Worm (Caenorhabditis elegans) whole organism, young adult: ENCODE data around the gene srbc-82.

Source experiments
- B0336.3 ChIP-seq: fragments of 200-800 bp; sonication (Bioruptor generic); IDR thresholded peaks from 2 replicates; pipeline ENCODE4 v1.3.6; 2022; ENCODE audit warnings: missing genetic modification characterization, missing compliant biosample characterization
- C06A6.2 ChIP-seq: fragments of 200-800 bp; sonication (Bioruptor generic); conservative IDR thresholded peaks from 2 replicates; pipeline ENCODE4 v1.3.6; 2022; ENCODE audit warnings: missing genetic modification characterization, missing compliant biosample characterization
- F23B12.7 ChIP-seq: sonication (generic microtip); optimal IDR thresholded peaks from 2 replicates; lab custom pipeline; 2017; ENCODE audit warnings: missing genetic modification characterization, mild to moderate bottlenecking, missing compliant biosample characterization, antibody characterized with exemption, moderate library complexity; ENCODE audit not compliant: insufficient read depth
- F33H1.4 ChIP-seq: fragments of 200-800 bp; sonication (Bioruptor generic); IDR thresholded peaks from 2 replicates; pipeline ENCODE4 v1.3.6; 2022; ENCODE audit warnings: missing genetic modification reagents, missing genetic modification characterization, missing compliant biosample characterization
- F55B11.4 ChIP-seq: sonication (generic microtip); optimal IDR thresholded peaks from 2 replicates; lab custom pipeline; 2016; ENCODE audit warnings: missing compliant biosample characterization, missing genetic modification characterization, borderline replicate concordance; ENCODE audit not compliant: insufficient read depth
- F57A8.1 ChIP-seq: fragments of 200-800 bp; sonication (Bioruptor generic); optimal IDR thresholded peaks from 2 replicates; lab custom pipeline; 2018; ENCODE audit warnings: mild to moderate bottlenecking, missing genetic modification characterization, moderate library complexity, missing compliant biosample characterization
- T26A5.8 ChIP-seq: sonication (generic microtip); optimal IDR thresholded peaks from 2 replicates; lab custom pipeline; 2016; ENCODE audit warnings: missing genetic modification characterization, missing compliant biosample characterization
- Y53F4B.3 ChIP-seq: fragments of 200-800 bp; sonication (Bioruptor generic); IDR thresholded peaks from 2 replicates; pipeline ENCODE4 v1.3.6; 2022; ENCODE audit warnings: missing genetic modification reagents, missing genetic modification characterization, missing compliant biosample characterization
- Y53G8AR.9 ChIP-seq: fragments of 200-800 bp; sonication (Bioruptor generic); conservative IDR thresholded peaks from 2 replicates; pipeline ENCODE4 v1.3.6; 2022; ENCODE audit warnings: missing genetic modification reagents, missing genetic modification characterization, missing compliant biosample characterization
- atf-7 ChIP-seq: sonication (generic microtip); optimal IDR thresholded peaks from 2 replicates; lab custom pipeline; 2017; ENCODE audit warnings: mild to moderate bottlenecking, missing genetic modification characterization, missing compliant biosample characterization
- athp-1 ChIP-seq: sonication (generic microtip); optimal IDR thresholded peaks from 2 replicates; lab custom pipeline; 2017; ENCODE audit warnings: mild to moderate bottlenecking, missing genetic modification characterization, missing compliant biosample characterization
- attf-5 ChIP-seq: fragments of 200-800 bp; sonication (Bioruptor generic); optimal IDR thresholded peaks from 2 replicates; lab custom pipeline; 2018; ENCODE audit warnings: mild to moderate bottlenecking, missing genetic modification characterization, missing compliant biosample characterization
- attf-6 ChIP-seq: fragments of 200-800 bp; sonication (Bioruptor generic); IDR thresholded peaks from 2 replicates; pipeline ENCODE4 v1.3.6; 2022; ENCODE audit warnings: missing genetic modification reagents, missing genetic modification characterization, missing compliant biosample characterization
- cebp-2 ChIP-seq: fragments of 200-800 bp; sonication (Bioruptor generic); IDR thresholded peaks from 2 replicates; pipeline ENCODE4 v1.3.6; 2022; ENCODE audit warnings: missing genetic modification characterization, missing compliant biosample characterization
- ceh-100 ChIP-seq: fragments of 200-800 bp; sonication (Bioruptor generic); IDR thresholded peaks from 2 replicates; pipeline ENCODE4 v1.3.6; 2022; ENCODE audit warnings: missing genetic modification reagents, missing genetic modification characterization, missing compliant biosample characterization
- ceh-40 ChIP-seq: fragments of 200-800 bp; sonication (Bioruptor generic); IDR thresholded peaks from 2 replicates; pipeline ENCODE4 v1.3.6; 2022; ENCODE audit warnings: missing genetic modification characterization, missing compliant biosample characterization
- ceh-91 ChIP-seq: fragments of 200-800 bp; sonication (Bioruptor generic); IDR thresholded peaks from 2 replicates; pipeline ENCODE4 v1.3.6; 2022; ENCODE audit warnings: missing genetic modification reagents, missing genetic modification characterization, missing compliant biosample characterization
- egl-18 ChIP-seq: fragments of 200-800 bp; sonication (Bioruptor generic); IDR thresholded peaks from 2 replicates; pipeline ENCODE4 v1.3.6; 2022; ENCODE audit warnings: missing genetic modification reagents, missing genetic modification characterization, missing compliant biosample characterization
- ets-4 ChIP-seq: fragments of 200-800 bp; sonication (Bioruptor generic); optimal IDR thresholded peaks from 2 replicates; lab custom pipeline; 2018; ENCODE audit warnings: mild to moderate bottlenecking, missing genetic modification characterization, missing compliant biosample characterization
- fkh-3 ChIP-seq: sonication (generic microtip); optimal IDR thresholded peaks from 2 replicates; lab custom pipeline; 2016; ENCODE audit warnings: mild to moderate bottlenecking, missing genetic modification characterization, missing compliant biosample characterization
- hlh-26 ChIP-seq: fragments of 200-800 bp; sonication (Bioruptor generic); conservative IDR thresholded peaks from 2 replicates; pipeline ENCODE4 v1.3.6; 2022; ENCODE audit warnings: missing genetic modification reagents, missing genetic modification characterization, missing compliant biosample characterization
- let-607 ChIP-seq, 2 experiments: fragments of 200-800 bp in 1 of 2; sonication (Bioruptor generic) in 1 of 2; sonication (generic microtip) in 1 of 2; optimal IDR thresholded peaks; 2 replicates each; lab custom pipeline; 2016 to 2018; ENCODE audit warnings: mild to moderate bottlenecking in 2 of 2, missing compliant biosample characterization in 2 of 2, missing genetic modification characterization in 2 of 2, moderate library complexity in 2 of 2, missing genotype in 1 of 2
- lin-54 ChIP-seq: fragments of 200-800 bp; sonication (Bioruptor generic); optimal IDR thresholded peaks from 2 replicates; lab custom pipeline; 2018; ENCODE audit warnings: mild to moderate bottlenecking, missing genetic modification characterization, missing compliant biosample characterization
- lir-1 ChIP-seq: fragments of 200-800 bp; sonication (Bioruptor generic); conservative IDR thresholded peaks from 2 replicates; pipeline ENCODE4 v1.3.6; 2022; ENCODE audit warnings: missing genetic modification reagents, missing genetic modification characterization, missing compliant biosample characterization
- lsy-27 ChIP-seq: sonication (generic microtip); optimal IDR thresholded peaks from 2 replicates; lab custom pipeline; 2017; ENCODE audit warnings: missing genetic modification characterization, mild to moderate bottlenecking, missing compliant biosample characterization, antibody characterized with exemption, missing genotype, borderline replicate concordance; ENCODE audit not compliant: insufficient read depth
- madf-10 ChIP-seq: sonication (generic microtip); optimal IDR thresholded peaks from 2 replicates; lab custom pipeline; 2016; ENCODE audit warnings: mild to moderate bottlenecking, missing genetic modification characterization, missing compliant biosample characterization
- mcd-1 ChIP-seq: fragments of 200-800 bp; sonication (Bioruptor generic); IDR thresholded peaks from 2 replicates; pipeline ENCODE4 v1.3.6; 2022; ENCODE audit warnings: missing genetic modification reagents, missing genetic modification characterization, missing compliant biosample characterization
- mel-28 ChIP-seq: sonication (generic microtip); optimal IDR thresholded peaks from 2 replicates; lab custom pipeline; 2016; ENCODE audit warnings: borderline replicate concordance, mild to moderate bottlenecking, missing genetic modification characterization, missing compliant biosample characterization
- mes-4 ChIP-seq: sonication (generic microtip); optimal IDR thresholded peaks from 2 replicates; lab custom pipeline; 2016; ENCODE audit warnings: missing genotype, missing genetic modification characterization, missing compliant biosample characterization
- nfya-1 ChIP-seq: sonication (generic microtip); optimal IDR thresholded peaks from 2 replicates; lab custom pipeline; 2017; ENCODE audit warnings: antibody characterized with exemption, missing compliant biosample characterization, missing genetic modification characterization, borderline replicate concordance; ENCODE audit not compliant: insufficient read depth
- nhr-80 ChIP-seq: sonication (generic microtip); optimal IDR thresholded peaks from 2 replicates; lab custom pipeline; 2016; ENCODE audit warnings: missing genetic modification characterization, missing compliant biosample characterization
- rpc-1 ChIP-seq, 2 experiments: fragments of 150-350 bp in 1 of 2; sonication (generic microtip) in 1 of 2; optimal IDR thresholded peaks; 2 replicates each; lab custom pipeline; 2014 to 2018; ENCODE audit warnings: missing biosample characterization in 1 of 2, missing genetic modification characterization in 1 of 2, missing genetic modification reagents in 1 of 2, missing genotype in 1 of 2
- snpc-1.3 ChIP-seq: sonication (generic microtip); optimal IDR thresholded peaks from 2 replicates; lab custom pipeline; 2017; ENCODE audit warnings: missing genetic modification characterization, mild to moderate bottlenecking, missing compliant biosample characterization, antibody characterized with exemption, moderate library complexity, missing genotype, missing genetic modification reagents; ENCODE audit not compliant: insufficient read depth
- snpc-3.4 ChIP-seq: sonication (generic microtip); optimal IDR thresholded peaks from 2 replicates; lab custom pipeline; 2017; ENCODE audit warnings: missing genetic modification characterization, mild to moderate bottlenecking, missing compliant biosample characterization, antibody characterized with exemption, moderate library complexity, missing genotype, missing genetic modification reagents
- snpc-4 ChIP-seq, 5 experiments: fragments of 150-350 bp in 1 of 5; sonication (generic microtip) in 4 of 5; optimal IDR thresholded peaks; 2 replicates each; lab custom pipeline; 2014 to 2018; ENCODE audit warnings: missing genetic modification characterization in 5 of 5, missing biosample characterization in 3 of 5, antibody characterized with exemption in 2 of 5, mild to moderate bottlenecking in 2 of 5, missing compliant biosample characterization in 2 of 5, missing genotype in 2 of 5, moderate library complexity in 2 of 5, missing genetic modification reagents in 1 of 5
- somi-1 ChIP-seq: fragments of 200-800 bp; sonication (Bioruptor generic); optimal IDR thresholded peaks from 2 replicates; lab custom pipeline; 2018; ENCODE audit warnings: mild to moderate bottlenecking, missing genetic modification characterization, missing compliant biosample characterization
- sptf-2 ChIP-seq: fragments of 200-800 bp; sonication (Bioruptor generic); optimal IDR thresholded peaks from 2 replicates; lab custom pipeline; 2018; ENCODE audit warnings: mild to moderate bottlenecking, missing genetic modification characterization, missing compliant biosample characterization
- tbp1 ChIP-seq: fragments of 200-800 bp; sonication (Bioruptor generic); optimal IDR thresholded peaks from 2 replicates; lab custom pipeline; 2018; ENCODE audit warnings: mild to moderate bottlenecking, missing genetic modification characterization, missing compliant biosample characterization
- tbx-9 ChIP-seq: sonication (generic microtip); optimal IDR thresholded peaks from 2 replicates; lab custom pipeline; 2016; ENCODE audit warnings: borderline replicate concordance, missing genetic modification characterization, inconsistent platforms, missing compliant biosample characterization
- tlf-1 ChIP-seq: fragments of 200-800 bp; sonication (Bioruptor generic); optimal IDR thresholded peaks from 2 replicates; lab custom pipeline; 2018; ENCODE audit warnings: mild to moderate bottlenecking, missing genetic modification characterization, missing compliant biosample characterization
- zfh-2 ChIP-seq: fragments of 200-800 bp; sonication (Bioruptor generic); conservative IDR thresholded peaks from 2 replicates; pipeline ENCODE4 v1.3.6; 2022; ENCODE audit warnings: missing genetic modification reagents, missing genetic modification characterization, missing compliant biosample characterization
- ztf-25 ChIP-seq: fragments of 200-800 bp; sonication (Bioruptor generic); IDR thresholded peaks from 2 replicates; pipeline ENCODE4 v1.3.6; 2022; ENCODE audit warnings: missing genetic modification reagents, missing genetic modification characterization, missing compliant biosample characterization
- ztf-6 ChIP-seq: fragments of 200-800 bp; sonication (Bioruptor generic); IDR thresholded peaks from 2 replicates; pipeline ENCODE4 v1.3.6; 2022; ENCODE audit warnings: missing genetic modification reagents, missing genetic modification characterization, missing compliant biosample characterization

Gene srbc-82

DNA sequence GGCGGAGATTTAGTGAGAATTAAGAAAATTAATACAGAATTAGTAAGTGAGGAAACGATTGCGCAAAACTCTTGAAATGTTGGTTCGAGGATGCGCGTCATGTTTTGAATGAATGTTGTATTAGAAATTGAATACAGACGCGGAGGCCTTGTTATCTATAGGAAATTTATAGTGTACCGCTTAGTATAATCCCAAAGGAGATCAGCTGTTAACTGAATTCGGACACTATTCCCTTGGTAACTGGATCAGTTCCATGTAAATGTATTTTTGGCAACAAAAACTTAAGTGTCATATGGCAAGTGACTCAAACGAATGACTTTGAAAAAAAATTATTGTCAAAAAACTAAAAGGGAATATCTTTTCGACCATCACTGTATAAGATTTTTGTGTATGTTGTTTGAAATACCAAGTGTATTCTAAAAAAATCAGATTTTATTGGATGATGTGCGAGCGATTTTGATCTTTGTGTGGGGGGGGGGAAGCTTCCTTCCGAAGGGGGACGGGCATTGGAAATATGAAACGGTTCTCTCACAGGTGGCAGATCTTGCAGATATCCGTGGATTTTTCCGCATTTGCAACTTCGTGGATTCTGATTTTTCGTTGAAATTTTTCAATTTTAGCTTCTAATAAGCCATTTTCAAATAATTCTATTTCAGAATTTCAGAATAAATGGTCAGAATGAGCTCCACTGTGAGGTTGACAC is 46.2 kb downstream of the srbc-82 start, which contains the start of the genes W08G11.5 and W08G11.1:
Gene W08G11.5 (minus strand): TSS at position 101 of the 703 bp plus-strand sequence.
Gene W08G11.1 (plus strand): TSS at position 653 of the 703 bp plus-strand sequence.
- TF ChIP-seq ceh-40 (GFP tag; lab: Robert Waterston, UW) = no peak
- no peak for TF ChIP-seq snpc-3.4 (tag; lab: Kevin White, UChicago)
- no peak for TF ChIP-seq F55B11.4 (tag; lab: Kevin White, UChicago)
- TF ChIP-seq tbx-9 (tag; lab: Kevin White, UChicago) = no peak
- TF ChIP-seq sptf-2 (GFP tag; lab: Kevin White, UChicago) = no peak
- no peak for TF ChIP-seq ztf-6 (GFP tag; lab: Robert Waterston, UW)
- TF ChIP-seq mes-4 (tag; lab: Kevin White, UChicago) = no peak

DNA sequence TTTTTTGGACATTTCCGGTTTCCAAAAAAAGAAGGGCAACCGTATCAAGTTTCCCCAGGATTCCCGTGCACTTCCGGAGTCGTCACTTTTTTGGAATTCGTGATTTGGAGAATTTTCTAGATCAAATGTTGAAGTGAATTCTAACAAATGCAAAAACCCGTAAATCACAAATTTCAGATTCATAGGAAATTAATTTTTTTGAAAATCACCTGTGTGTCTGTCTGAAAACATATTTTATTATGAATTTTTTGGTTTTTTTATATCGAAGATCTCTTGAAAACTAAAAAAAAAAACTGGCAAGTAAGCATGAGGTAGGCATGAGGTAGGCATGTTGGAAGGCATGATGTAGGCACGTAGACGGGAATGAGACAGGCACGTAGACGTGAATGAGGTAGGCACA is 49.7 kb downstream of the srbc-82 start:
- TF ChIP-seq T26A5.8 (no peak), zfh-2 (no peak), mel-28 (no peak), cebp-2 (GFP tag; lab: Robert Waterston, UW) (no peak), egl-18 (no peak), tlf-1 (no peak), hlh-26 (no peak), Y53G8AR.9 (GFP tag; lab: Robert Waterston, UW) (no peak), somi-1 (no peak), tbp1 (no peak), B0336.3 (GFP tag; lab: Robert Waterston, UW) (no peak), nhr-80 (no peak), nfya-1 (no peak), rpc-1 (optimal IDR thresholded peaks at IDR 0.05; lab: Kevin White, UChicago) (no peak), rpc-1 (tag; optimal IDR thresholded peaks at IDR 0.05; lab: Kevin White, UChicago) (no peak)

DNA sequence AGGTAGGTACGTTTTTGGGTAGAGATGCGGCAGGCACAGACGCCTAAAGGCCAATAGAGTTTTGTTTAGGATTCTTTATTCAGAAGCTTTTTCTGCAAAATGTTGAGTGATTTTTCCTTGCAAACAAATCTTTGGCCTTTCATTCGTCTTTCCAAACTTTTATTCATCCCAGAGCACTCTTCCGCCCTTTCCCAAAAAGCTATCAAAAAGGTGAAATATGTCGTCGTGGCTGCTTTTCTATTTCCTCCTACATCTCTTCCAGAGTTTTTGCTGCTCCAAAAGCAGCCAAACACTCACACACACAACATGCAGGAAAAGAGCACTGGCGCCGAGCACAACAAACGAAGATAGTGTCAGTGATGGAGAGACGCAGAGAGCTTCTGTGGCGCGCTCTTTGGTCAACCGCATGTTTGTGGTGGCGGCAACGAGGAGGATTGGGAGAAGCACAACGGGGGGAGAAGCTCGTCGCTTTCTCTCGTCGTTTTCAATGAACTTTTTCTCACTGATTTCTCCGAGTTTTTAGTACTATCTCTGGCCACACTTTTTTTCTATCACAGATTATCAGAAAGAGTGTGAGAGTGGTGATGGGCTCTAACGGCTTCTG is 50.5 kb downstream of the srbc-82 start:
- TF ChIP-seq ceh-40 (GFP tag; lab: Robert Waterston, UW) = no peak
- no peak for TF ChIP-seq snpc-4 (GFP tag; optimal IDR thresholded peaks at IDR 0.05; lab: Kevin White, UChicago)
- peak; percentile 34 to 58 (median 40) for TF ChIP-seq snpc-4 (tag; optimal IDR thresholded peaks at IDR 0.05; lab: Kevin White, UChicago)
- TF ChIP-seq Y53F4B.3 (GFP tag; lab: Robert Waterston, UW) = no peak
- no peak for TF ChIP-seq lin-54 (GFP tag; lab: Kevin White, UChicago)
- no peak for TF ChIP-seq atf-7 (tag; lab: Kevin White, UChicago)
- no peak for TF ChIP-seq nfya-1
- TF ChIP-seq ceh-91 (GFP tag; lab: Robert Waterston, UW) = no peak
- TF ChIP-seq attf-5 = peak; percentile 55
- no peak for TF ChIP-seq snpc-1.3 (tag; lab: Kevin White, UChicago)
- no peak for TF ChIP-seq lir-1 (GFP tag; lab: Robert Waterston, UW)
- TF ChIP-seq F57A8.1 = no peak
- TF ChIP-seq mcd-1 = peak; percentile 48
- no peak for TF ChIP-seq attf-6 (GFP tag; lab: Robert Waterston, UW)
- TF ChIP-seq ztf-25 = no peak
- no peak for TF ChIP-seq F23B12.7 (tag; lab: Kevin White, UChicago)
- TF ChIP-seq madf-10 = no peak
- no peak for TF ChIP-seq snpc-3.4 (tag; lab: Kevin White, UChicago)
- no peak for TF ChIP-seq F33H1.4
- TF ChIP-seq let-607 (tag; optimal IDR thresholded peaks at IDR 0.05; lab: Kevin White, UChicago) = no peak
- TF ChIP-seq ets-4 (GFP tag; lab: Kevin White, UChicago) = peak; percentile 48
- TF ChIP-seq ceh-100 (GFP tag; lab: Robert Waterston, UW) = no peak
- no peak for TF ChIP-seq fkh-3
- no peak for TF ChIP-seq lsy-27 (tag; lab: Kevin White, UChicago)
- no peak for TF ChIP-seq C06A6.2
- TF ChIP-seq athp-1 (tag; lab: Kevin White, UChicago) = no peak
- no peak for TF ChIP-seq tbp1
